Worm (Caenorhabditis elegans) whole organism, L1 larva: Measurements from ENCODE around the gene sptl-3.

Source experiments
- C04F5.9 ChIP-seq: sonication (generic microtip); optimal IDR thresholded peaks from 2 replicates; lab custom pipeline; 2016; ENCODE audit warnings: missing genetic modification characterization, missing compliant biosample characterization
- C16A3.4 ChIP-seq: fragments of 150-350 bp; optimal IDR thresholded peaks from 2 replicates; lab custom pipeline; 2014; ENCODE audit warnings: missing biosample characterization, missing genetic modification characterization
- C34B4.2 ChIP-seq: sonication (generic microtip); optimal IDR thresholded peaks from 2 replicates; lab custom pipeline; 2017; ENCODE audit warnings: mild to moderate bottlenecking, missing genetic modification characterization, missing compliant biosample characterization
- Y116A8C.19 ChIP-seq: sonication (generic microtip); optimal IDR thresholded peaks from 2 replicates; lab custom pipeline; 2016; ENCODE audit warnings: missing compliant biosample characterization, missing genetic modification characterization, borderline replicate concordance
- aha-1 ChIP-seq: fragments of 150-350 bp; optimal IDR thresholded peaks from 2 replicates; lab custom pipeline; 2014; ENCODE audit warnings: missing biosample characterization, missing genetic modification characterization
- aly-2 ChIP-seq: fragments of 150-350 bp; optimal IDR thresholded peaks from 2 replicates; lab custom pipeline; 2014; ENCODE audit warnings: missing biosample characterization, missing genetic modification characterization
- ceh-8 ChIP-seq: fragments of 200-800 bp; sonication (Bioruptor generic); optimal IDR thresholded peaks from 2 replicates; lab custom pipeline; 2018; ENCODE audit warnings: mild to moderate bottlenecking, missing genetic modification characterization, moderate library complexity, missing compliant biosample characterization
- ceh-88 ChIP-seq: fragments of 200-800 bp; sonication (Bioruptor generic); IDR thresholded peaks from 2 replicates; pipeline ENCODE4 v1.3.6; 2022; ENCODE audit warnings: missing genetic modification characterization, missing compliant biosample characterization
- ceh-90 ChIP-seq: sonication (generic microtip); optimal IDR thresholded peaks from 2 replicates; lab custom pipeline; 2016; ENCODE audit warnings: missing genetic modification characterization, missing compliant biosample characterization
- dpl-1 ChIP-seq, 3 experiments: fragments of 150-350 bp in 2 of 3; sonication (generic microtip) in 1 of 3; optimal IDR thresholded peaks; 2 replicates each; lab custom pipeline; 2014 to 2017; ENCODE audit warnings: missing biosample characterization in 3 of 3, missing genetic modification characterization in 3 of 3, missing genetic modification reagents in 3 of 3
- efl-1 ChIP-seq, 4 experiments: fragments of 150-350 bp; optimal IDR thresholded peaks in 3 of 4; peaks in 1 of 4; 1 replicate in 1 of 4; 2 replicates in 3 of 4; lab custom pipeline; 2014; ENCODE audit warnings: missing biosample characterization in 2 of 4, missing genetic modification characterization in 2 of 4, missing genetic modification reagents in 2 of 4
- elt-2 ChIP-seq: sonication (generic microtip); optimal IDR thresholded peaks from 2 replicates; lab custom pipeline; 2016; ENCODE audit warnings: missing genetic modification characterization, mild to moderate bottlenecking, inconsistent platforms, missing compliant biosample characterization, missing genetic modification reagents
- fkh-10 ChIP-seq: sonication (generic microtip); optimal IDR thresholded peaks from 2 replicates; lab custom pipeline; 2017; ENCODE audit warnings: missing biosample characterization, missing genetic modification reagents, missing genetic modification characterization
- fos-1 ChIP-seq: fragments of 150-350 bp; optimal IDR thresholded peaks from 2 replicates; lab custom pipeline; 2014; ENCODE audit warnings: missing biosample characterization, missing genetic modification characterization
- irx-1 ChIP-seq: sonication (generic microtip); optimal IDR thresholded peaks from 2 replicates; lab custom pipeline; 2016; ENCODE audit warnings: missing genetic modification characterization, missing compliant biosample characterization
- jun-1 ChIP-seq: fragments of 150-350 bp; optimal IDR thresholded peaks from 2 replicates; lab custom pipeline; 2014; ENCODE audit warnings: missing biosample characterization, missing genetic modification reagents, missing genetic modification characterization
- lin-15B ChIP-seq: fragments of 150-350 bp; sonication (generic microtip); optimal IDR thresholded peaks from 3 replicates; lab custom pipeline; 2014; ENCODE audit warnings: missing biosample characterization, missing genetic modification characterization
- lin-35 ChIP-seq, 2 experiments: fragments of 150-350 bp; optimal IDR thresholded peaks; 2 replicates each; lab custom pipeline; 2014; ENCODE audit warnings: missing biosample characterization in 2 of 2, missing genetic modification characterization in 2 of 2, missing genetic modification reagents in 2 of 2
- lsy-2 ChIP-seq, 2 experiments: fragments of 150-350 bp; optimal IDR thresholded peaks; 2 replicates each; lab custom pipeline; 2014; ENCODE audit warnings: missing biosample characterization in 2 of 2, missing genetic modification characterization in 2 of 2
- mef-2 ChIP-seq: fragments of 150-350 bp; optimal IDR thresholded peaks from 2 replicates; lab custom pipeline; 2014; ENCODE audit warnings: missing biosample characterization, missing genetic modification characterization
- nhr-11 ChIP-seq: fragments of 150-350 bp; optimal IDR thresholded peaks from 2 replicates; lab custom pipeline; 2014; ENCODE audit warnings: missing biosample characterization, missing genetic modification characterization
- nhr-12 ChIP-seq: sonication (generic microtip); optimal IDR thresholded peaks from 2 replicates; lab custom pipeline; 2017; ENCODE audit warnings: missing biosample characterization, missing genetic modification characterization
- nhr-19 ChIP-seq: fragments of 200-800 bp; sonication (Bioruptor generic); conservative IDR thresholded peaks from 2 replicates; pipeline ENCODE4 v1.3.6; 2022; ENCODE audit warnings: missing genetic modification characterization, missing compliant biosample characterization
- nhr-20 ChIP-seq: sonication (generic microtip); optimal IDR thresholded peaks from 2 replicates; lab custom pipeline; 2016; ENCODE audit warnings: mild to moderate bottlenecking, missing genetic modification characterization, missing compliant biosample characterization
- nhr-76 ChIP-seq: sonication (generic microtip); optimal IDR thresholded peaks from 2 replicates; lab custom pipeline; 2017; ENCODE audit warnings: missing biosample characterization, missing genetic modification characterization
- nhr-84 ChIP-seq: sonication (generic microtip); optimal IDR thresholded peaks from 2 replicates; lab custom pipeline; 2017; ENCODE audit warnings: missing biosample characterization, missing genetic modification characterization
- pag-3 ChIP-seq: sonication (generic microtip); optimal IDR thresholded peaks from 2 replicates; lab custom pipeline; 2017; ENCODE audit warnings: missing genetic modification characterization, mild to moderate bottlenecking, missing compliant biosample characterization, antibody characterized with exemption, borderline replicate concordance; ENCODE audit not compliant: insufficient read depth
- pax-3 ChIP-seq: fragments of 200-800 bp; sonication (Bioruptor generic); optimal IDR thresholded peaks from 2 replicates; lab custom pipeline; 2018; ENCODE audit warnings: mild to moderate bottlenecking, missing genetic modification characterization, moderate library complexity, missing compliant biosample characterization
- pqm-1 ChIP-seq: sonication (generic microtip); optimal IDR thresholded peaks from 3 replicates; lab custom pipeline; 2017; ENCODE audit warnings: missing biosample characterization, missing genetic modification characterization
- snpc-4 ChIP-seq: fragments of 150-350 bp; optimal IDR thresholded peaks from 2 replicates; lab custom pipeline; 2014; ENCODE audit warnings: missing biosample characterization, missing genetic modification characterization
- sptf-1 ChIP-seq: fragments of 150-350 bp; optimal IDR thresholded peaks from 2 replicates; lab custom pipeline; 2014; ENCODE audit warnings: missing biosample characterization, missing genetic modification characterization
- tbx-2 ChIP-seq: sonication (generic microtip); optimal IDR thresholded peaks from 2 replicates; lab custom pipeline; 2016; ENCODE audit warnings: missing genetic modification characterization, missing compliant biosample characterization
- unc-98 ChIP-seq: fragments of 200-800 bp; sonication (Bioruptor generic); IDR thresholded peaks from 2 replicates; pipeline ENCODE4 v1.3.6; 2022; ENCODE audit warnings: missing genetic modification characterization, missing compliant biosample characterization
- vab-15 ChIP-seq: sonication (generic microtip); optimal IDR thresholded peaks from 2 replicates; lab custom pipeline; 2017; ENCODE audit warnings: missing genotype, mild to moderate bottlenecking, missing genetic modification characterization, missing compliant biosample characterization
- ztf-4 ChIP-seq: fragments of 150-350 bp; optimal IDR thresholded peaks from 2 replicates; lab custom pipeline; 2014; ENCODE audit warnings: missing biosample characterization, missing genetic modification characterization

sptl-3 gene

ce11 chrV:13848379-13848778 lies 44.7 kb upstream of the sptl-3 start, which contains the start of gene srx-133:
Gene srx-133, plus strand, starts transcription at chrV:13848679.
- TF ChIP-seq ceh-88 (GFP tag; lab: Robert Waterston, UW) (no peak), aha-1 (no peak), lsy-2 (tag; optimal IDR thresholded peaks at IDR 0.05; lab: Kevin White, UChicago) (no peak), tbx-2 (tag; lab: Kevin White, UChicago) (no peak), nhr-11 (no peak), dpl-1 (GFP tag; optimal IDR thresholded peaks at IDR 0.05; lab: Kevin White, UChicago) (no peak), nhr-12 (no peak)
- TF ChIP-seq, all 84 proteins: peak for 0

DNA sequence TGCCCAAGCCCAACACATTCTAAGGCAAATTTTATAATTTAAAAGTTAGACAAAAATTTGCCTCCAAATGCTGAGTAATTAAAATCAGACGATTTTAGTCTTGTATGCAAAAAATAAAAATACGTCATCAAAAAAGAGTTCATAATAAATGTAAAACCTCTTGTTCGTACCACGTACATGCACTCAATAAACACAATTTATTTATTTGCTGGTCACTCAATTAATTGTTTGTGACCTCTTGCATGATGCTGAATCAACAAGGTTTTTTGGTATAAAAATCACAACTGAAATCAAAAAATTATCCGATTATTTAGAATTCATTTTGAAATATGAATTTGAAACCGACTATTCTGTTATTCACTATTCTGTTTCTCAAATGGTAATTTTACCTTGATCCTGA lies 43.0 kb upstream of the sptl-3 start, which contains the start of gene hpx-2:
Gene hpx-2, plus strand, starts transcription at position 301 of the 400 bp plus-strand sequence.
- no peak for TF ChIP-seq aly-2 (tag; lab: Kevin White, UChicago)
- no peak for TF ChIP-seq lsy-2 (tag; optimal IDR thresholded peaks at IDR 0.05; lab: Kevin White, UChicago)
- TF ChIP-seq nhr-20 = no peak
- TF ChIP-seq nhr-76 (tag; lab: Kevin White, UChicago) = no peak
- TF ChIP-seq nhr-11 = no peak
- no peak for TF ChIP-seq C04F5.9 (tag; lab: Kevin White, UChicago)
- no peak for TF ChIP-seq irx-1 (tag; lab: Kevin White, UChicago)
- TF ChIP-seq snpc-4 (tag; lab: Kevin White, UChicago) = no peak
- no peak for TF ChIP-seq lin-15B (tag; lab: Kevin White, UChicago)
- no peak for TF ChIP-seq efl-1 (optimal IDR thresholded peaks at IDR 0.05; lab: Kevin White, UChicago)
- no peak for TF ChIP-seq efl-1 (GFP tag; optimal IDR thresholded peaks at IDR 0.05 in 1 of 2; lab: Kevin White, UChicago)

DNA sequence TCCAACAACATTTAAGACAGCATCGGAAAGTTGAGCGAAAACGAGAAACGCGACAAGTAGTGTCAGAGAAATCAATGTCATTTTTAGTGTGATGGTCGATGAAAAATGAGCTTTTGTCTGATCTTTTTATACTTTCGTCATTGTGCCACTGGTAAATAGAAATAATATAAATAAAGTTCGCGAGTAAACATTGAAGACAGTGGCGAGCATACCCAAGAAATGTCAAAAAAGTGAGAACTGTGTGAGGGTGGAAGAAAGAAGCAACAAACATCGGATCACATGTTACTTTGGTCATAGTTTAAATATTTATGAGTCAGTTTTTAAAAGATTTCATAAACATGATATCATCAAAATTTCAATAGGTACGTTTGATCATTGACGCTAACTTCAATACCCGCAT lies 38.8 kb upstream of the sptl-3 start, which contains the start of gene ttr-21:
Gene ttr-21, minus strand, starts transcription at position 100 of the 400 bp plus-strand sequence.
- no peak for TF ChIP-seq vab-15 (tag; lab: Kevin White, UChicago)
- TF ChIP-seq ztf-4 (tag; lab: Kevin White, UChicago) = no peak
- TF ChIP-seq jun-1 (tag; lab: Kevin White, UChicago) = no peak
- no peak for TF ChIP-seq C34B4.2 (tag; lab: Kevin White, UChicago)
- TF ChIP-seq nhr-20 = peak; percentile 9

DNA sequence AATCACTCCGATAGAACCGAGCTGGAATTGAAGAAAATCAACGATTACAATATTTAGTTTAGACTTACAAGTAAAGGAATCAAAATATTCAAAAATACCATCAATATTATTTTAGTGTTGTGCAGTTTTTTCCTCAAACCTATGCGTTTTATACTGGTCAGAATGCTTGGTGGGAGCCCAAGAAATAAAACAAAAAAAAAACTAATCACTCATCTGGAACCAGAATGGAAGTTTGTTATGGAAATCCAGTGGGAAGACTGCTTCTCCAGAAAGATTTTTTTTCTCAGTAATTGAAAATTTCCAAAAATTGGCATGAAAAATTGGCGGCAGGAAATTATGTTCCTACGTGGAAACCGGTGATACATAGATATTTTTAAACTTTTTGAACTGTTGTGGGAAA lies 36.7 kb upstream of the sptl-3 start, which contains the start of gene srx-134:
Gene srx-134, minus strand, starts transcription at position 101 of the 400 bp plus-strand sequence.
- TF ChIP-seq lin-35 (GFP tag; optimal IDR thresholded peaks at IDR 0.05; lab: Kevin White, UChicago) (no peak), nhr-19 (GFP tag; lab: Robert Waterston, UW) (no peak), ztf-4 (tag; lab: Kevin White, UChicago) (no peak), C16A3.4 (tag; lab: Kevin White, UChicago) (no peak), sptf-1 (no peak)

DNA sequence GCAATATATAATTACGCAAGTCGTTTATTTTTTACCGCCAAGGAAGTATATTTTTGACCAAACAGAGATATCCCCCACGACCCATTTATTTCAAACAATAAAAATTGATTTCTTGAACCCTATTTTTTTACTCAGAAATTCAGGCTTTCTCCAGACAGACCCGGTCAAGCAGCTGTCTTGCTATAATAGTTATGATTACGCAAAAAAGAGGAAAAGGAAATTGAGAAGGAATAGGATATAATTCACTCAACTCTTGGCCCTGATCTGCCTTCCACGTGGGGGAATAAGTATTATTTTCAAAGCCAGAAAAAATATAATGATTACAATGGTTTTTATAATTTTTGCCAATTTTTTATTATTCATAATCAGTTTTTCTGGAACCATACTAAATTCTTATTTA lies 36.0 kb upstream of the sptl-3 start, which contains the start of gene srx-136:
Gene srx-136, plus strand, starts transcription at position 301 of the 400 bp plus-strand sequence.
- TF ChIP-seq fos-1 (tag; lab: Kevin White, UChicago) (no peak), fkh-10 (GFP tag; lab: Kevin White, UChicago) (no peak), C34B4.2 (tag; lab: Kevin White, UChicago) (no peak), pqm-1 (tag; lab: Kevin White, UChicago) (no peak), pag-3 (tag; lab: Kevin White, UChicago) (no peak), Y116A8C.19 (no peak), vab-15 (tag; lab: Kevin White, UChicago) (no peak), nhr-84 (no peak), unc-98 (GFP tag; lab: Robert Waterston, UW) (no peak), ceh-90 (tag; lab: Kevin White, UChicago) (no peak), pax-3 (tag; lab: Kevin White, UChicago) (no peak), mef-2 (tag; lab: Kevin White, UChicago) (no peak), elt-2 (no peak), ceh-8 (GFP tag; lab: Kevin White, UChicago) (no peak)
